Worm (Caenorhabditis elegans): ENCODE data around the gene R13A1.10.
"Not testable (repeated sequence)": the region's sequence is repeated elsewhere in the genome, so short reads cannot be mapped to it uniquely, and the experiment has no call there.

DNA sequence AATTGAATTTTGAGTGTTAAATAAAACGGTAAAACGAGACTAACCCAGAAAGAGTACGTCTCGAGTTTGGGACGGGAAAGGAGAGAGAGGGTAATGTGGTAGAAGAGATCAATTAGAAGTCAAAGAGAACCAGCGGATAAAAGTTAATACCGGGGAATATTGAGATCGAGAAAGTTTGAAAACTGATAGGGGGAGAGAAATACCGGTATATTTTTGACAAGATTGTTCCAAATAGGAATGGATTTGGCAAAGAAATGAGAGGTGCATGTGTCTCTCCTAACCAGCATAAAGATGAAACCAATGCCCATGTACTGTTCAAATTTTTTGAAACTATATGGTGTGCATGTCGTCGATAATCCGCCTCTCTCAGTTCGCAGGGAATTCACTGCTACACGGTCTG lies 27.7 kb upstream of the R13A1.10 start, which contains the start of gene C06E4.5:
- not testable (repeated sequence) for TF ChIP-seq him-1, W03F9.2, dao-5 (tag; optimal IDR thresholded peaks at IDR 0.05)
